Worm (Caenorhabditis elegans): ENCODE data around the gene set-23.

DNA sequence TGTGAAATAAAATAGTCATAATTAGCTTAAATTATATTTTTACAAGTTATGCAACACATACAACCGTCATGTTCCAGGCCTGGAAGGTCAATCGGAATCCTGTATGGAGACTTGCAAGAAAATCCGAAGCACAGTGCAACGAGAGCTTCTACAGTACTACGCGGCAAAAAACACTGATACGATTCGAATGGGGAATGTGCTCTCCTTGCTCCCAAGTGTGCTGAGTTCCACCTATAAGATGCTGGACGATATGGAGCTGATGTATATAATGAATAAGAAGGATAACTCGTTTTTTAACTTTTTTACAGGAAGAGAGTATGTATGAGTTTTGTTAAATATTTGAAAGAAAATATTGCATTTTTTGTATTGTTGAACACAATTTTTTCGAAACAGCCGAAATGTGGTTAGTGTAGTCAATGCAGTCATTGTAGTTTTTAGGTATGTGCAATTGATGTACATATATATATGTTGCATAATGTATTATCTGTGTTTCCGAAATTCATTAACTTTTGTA lies 24.9 kb downstream of the set-23 start, which contains the start of gene nhr-146:
- TF ChIP-seq W03F9.2 (tag; optimal IDR thresholded peaks at IDR 0.05) (no peak), him-1 (tag; optimal IDR thresholded peaks at IDR 0.05) (no peak)

All from whole organism, L4/young adult.